Fruit fly (Drosophila melanogaster): ENCODE results near the gene Rsod.
A peak's percentile ranks its signal among the peaks of the same experiment; 100 is the strongest.

Gene Rsod

DNA sequence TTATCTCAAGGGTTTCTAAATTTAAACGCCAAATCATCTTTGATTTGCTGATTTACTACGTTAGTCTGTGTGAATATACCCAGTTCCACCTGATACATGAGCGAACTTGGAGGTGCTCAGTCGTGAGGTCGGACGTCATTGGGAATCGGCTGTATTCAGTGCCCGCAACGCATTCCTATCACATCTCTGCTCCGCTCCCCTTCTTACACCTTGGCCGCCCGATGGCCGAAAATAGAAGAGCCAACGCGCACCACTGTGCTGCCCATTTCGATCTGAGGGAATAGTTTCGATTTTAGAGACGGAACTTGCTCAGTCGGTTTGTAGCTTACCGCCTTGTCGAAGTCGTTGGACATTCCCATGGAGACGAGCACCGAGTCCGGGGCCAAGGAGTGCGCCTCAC, 5.3 kb upstream of the Rsod start (continued):
- TF ChIP-seq CG9797 (GFP tag; optimal IDR thresholded peaks at IDR 0.05) (no peak), CG18764 (GFP tag; optimal IDR thresholded peaks at IDR 0.05) (no peak), Hmx (GFP tag; optimal IDR thresholded peaks at IDR 0.05) (no peak), Med (GFP tag) (peak; percentile 26), CG4707 (GFP tag; optimal IDR thresholded peaks at IDR 0.05) (no peak), sug (tag; optimal IDR thresholded peaks at IDR 0.05) (no peak), Dek (tag; optimal IDR thresholded peaks at IDR 0.05) (no peak), nerfin-2 (GFP tag; IDR thresholded peaks at IDR 0.05; ENCODE audit: partially characterized antibody) (no peak), CG7839 (tag; optimal IDR thresholded peaks at IDR 0.05) (no peak), sd (tag; optimal IDR thresholded peaks at IDR 0.05) (peak; percentile 81), tx (GFP tag; optimal IDR thresholded peaks at IDR 0.05) (no peak), C15 (GFP tag; IDR thresholded peaks at IDR 0.05) (no peak), CrebB (tag; optimal IDR thresholded peaks at IDR 0.05) (no peak), phol (tag; optimal IDR thresholded peaks at IDR 0.05) (no peak), Dfd (GFP tag; optimal IDR thresholded peaks at IDR 0.05) (no peak), CG9932 (GFP tag; IDR thresholded peaks at IDR 0.05) (no peak), CG1792 (GFP tag; optimal IDR thresholded peaks at IDR 0.05) (no peak), crol (GFP tag; IDR thresholded peaks at IDR 0.05) (peak; percentile 20; the same call in 1 of the 2 replicates), chif (GFP tag; optimal IDR thresholded peaks at IDR 0.05) (no peak), CG33557 (GFP tag; optimal IDR thresholded peaks at IDR 0.05) (no peak), Bgb (GFP tag; IDR thresholded peaks at IDR 0.05; ENCODE audit: partially characterized antibody) (no peak), CG31388 (GFP tag; optimal IDR thresholded peaks at IDR 0.05) (no peak), ac (GFP tag; optimal IDR thresholded peaks at IDR 0.05) (no peak), ato (GFP tag; IDR thresholded peaks at IDR 0.05; ENCODE audit: partially characterized antibody) (no peak), tll (GFP tag; optimal IDR thresholded peaks at IDR 0.05) (no peak), chinmo (GFP tag; IDR thresholded peaks at IDR 0.05; ENCODE audit: partially characterized antibody) (0 out of 4 replicates have a peak, but pooled peaks have one; percentile 15), dysf (GFP tag; IDR thresholded peaks at IDR 0.05) (no peak), cwo (GFP tag; optimal IDR thresholded peaks at IDR 0.05) (no peak), stc (GFP tag; IDR thresholded peaks at IDR 0.05) (no peak), Spps (tag; optimal IDR thresholded peaks at IDR 0.05) (no peak), CG4617 (GFP tag; optimal IDR thresholded peaks at IDR 0.05; ENCODE audit: borderline replicate concordance) (no peak), CG8765 (GFP tag; IDR thresholded peaks at IDR 0.05) (no peak), trem (tag; optimal IDR thresholded peaks at IDR 0.05) (no peak), Kr (GFP tag; optimal IDR thresholded peaks at IDR 0.05) (no peak), bab2 (GFP tag; optimal IDR thresholded peaks at IDR 0.05) (no peak), zfh2 (GFP tag; optimal IDR thresholded peaks at IDR 0.05) (no peak), Sox100B (GFP tag; optimal IDR thresholded peaks at IDR 0.05) (no peak), CG14050 (GFP tag; IDR thresholded peaks at IDR 0.05) (no peak), Gug (GFP tag; IDR thresholded peaks at IDR 0.05) (no peak), Six4 (GFP tag; optimal IDR thresholded peaks at IDR 0.05) (no peak)

DNA sequence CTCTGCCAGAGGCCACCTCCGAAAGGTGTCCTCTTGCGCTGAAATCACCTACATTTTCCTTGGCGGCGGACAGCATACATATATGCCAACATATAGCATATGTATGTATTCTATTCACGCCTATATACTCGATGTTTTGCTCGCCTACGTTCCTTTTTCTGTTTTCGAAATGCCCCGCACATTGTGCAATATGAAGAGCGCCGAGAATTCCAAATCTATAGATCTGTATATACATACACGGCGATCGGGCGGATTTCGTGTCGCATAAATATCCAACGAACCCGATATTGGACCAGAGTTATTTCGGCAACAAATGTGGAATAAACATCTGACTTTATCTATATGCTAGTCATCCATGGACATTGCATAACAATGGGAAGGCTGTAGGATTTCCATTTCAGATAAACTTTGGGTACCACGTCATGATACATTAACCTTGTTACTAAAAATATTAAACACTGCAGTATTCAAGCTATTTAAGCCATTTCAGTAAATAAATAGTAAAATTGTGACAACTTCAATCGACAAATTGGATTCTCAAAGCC, 4.1 kb upstream of the Rsod start:
- TF ChIP-seq Ets65A (GFP tag) (peak; percentile 37), so (GFP tag; IDR thresholded peaks at IDR 0.05) (peak; percentile 65; the same call in 1 of the 3 replicates), CG12769 (tag; optimal IDR thresholded peaks at IDR 0.05) (peak; percentile 62), sr (GFP tag; IDR thresholded peaks at IDR 0.05) (peak; percentile 81), sd (tag; optimal IDR thresholded peaks at IDR 0.05) (peak; percentile 83), CG34376 (GFP tag; optimal IDR thresholded peaks at IDR 0.05) (no peak), chinmo (GFP tag; IDR thresholded peaks at IDR 0.05; ENCODE audit: partially characterized antibody) (0 out of 4 replicates have a peak, but pooled peaks have one; percentile 21), Pdp1 (GFP tag; optimal IDR thresholded peaks at IDR 0.05) (peak in 1 of 2 experiments; percentile 96), sisA (GFP tag; IDR thresholded peaks at IDR 0.05) (no peak)

All from whole organism, embryonic.